Worm (Caenorhabditis elegans) whole organism, L4 larva: ENCODE measurements around the gene str-230.

ENCODE experiments used
- aly-2 ChIP-seq: sonication (generic microtip); optimal IDR thresholded peaks from 2 replicates; lab custom pipeline; 2018; ENCODE audit warnings: missing biosample characterization, missing genetic modification characterization
- gei-8 ChIP-seq: fragments of 200-800 bp; sonication (Bioruptor generic); optimal IDR thresholded peaks from 2 replicates; lab custom pipeline; 2018; ENCODE audit warnings: mild to moderate bottlenecking, missing genetic modification characterization, missing compliant biosample characterization
- lin-38 ChIP-seq: fragments of 200-800 bp; sonication (Bioruptor generic); IDR thresholded peaks from 2 replicates; pipeline ENCODE4 v1.3.6; 2022; ENCODE audit warnings: missing genetic modification reagents, missing genetic modification characterization, missing compliant biosample characterization
- nhr-237 ChIP-seq: sonication (generic microtip); optimal IDR thresholded peaks from 2 replicates; lab custom pipeline; 2017; ENCODE audit warnings: missing biosample characterization, missing genetic modification characterization

- TF ChIP-seq nhr-237 (no peak), lin-38 (GFP tag; lab: Robert Waterston, UW) (no peak), aly-2 (tag; lab: Kevin White, UChicago) (no peak), gei-8 (GFP tag; lab: Kevin White, UChicago) (no peak)
These were observed 34.1 kb downstream of the str-230 start for ce11 chrV:14176572-14176971.
